Worm (Caenorhabditis elegans): ENCODE measurements around the gene tbg-1.
A peak's percentile ranks its signal among the peaks of the same experiment; 100 is the strongest.

Gene tbg-1

DNA sequence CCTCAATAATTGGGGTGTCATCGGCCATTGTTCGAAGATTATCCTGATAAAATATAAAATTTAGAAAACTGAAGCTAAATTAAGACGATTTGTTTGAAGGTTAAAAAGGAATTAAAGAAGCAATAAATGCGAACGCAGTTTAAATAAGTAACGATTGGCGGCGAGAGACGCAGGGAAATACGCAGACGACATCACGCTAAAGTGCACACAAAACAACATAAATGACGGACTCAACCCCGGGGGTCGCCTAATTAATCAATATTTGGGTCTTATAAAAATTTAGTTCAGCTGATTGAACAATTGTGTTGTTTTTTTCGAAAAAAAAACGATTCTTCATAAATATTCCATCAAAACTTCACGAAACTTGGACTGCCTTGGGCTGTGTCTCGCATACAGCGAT, 12.5 kb downstream of the tbg-1 start, which contains the start of gene hcp-3 (continued):
- TF ChIP-seq fkh-10 (GFP tag; optimal IDR thresholded peaks at IDR 0.05) (no peak), gmeb-2 (tag; optimal IDR thresholded peaks at IDR 0.05) (no peak), ceh-14 (tag; optimal IDR thresholded peaks at IDR 0.05) (peak; percentile 39), lim-6 (tag; optimal IDR thresholded peaks at IDR 0.05) (no peak), madf-2 (tag; optimal IDR thresholded peaks at IDR 0.05) (no peak), eyg-1 (tag; optimal IDR thresholded peaks at IDR 0.05) (no peak)

DNA sequence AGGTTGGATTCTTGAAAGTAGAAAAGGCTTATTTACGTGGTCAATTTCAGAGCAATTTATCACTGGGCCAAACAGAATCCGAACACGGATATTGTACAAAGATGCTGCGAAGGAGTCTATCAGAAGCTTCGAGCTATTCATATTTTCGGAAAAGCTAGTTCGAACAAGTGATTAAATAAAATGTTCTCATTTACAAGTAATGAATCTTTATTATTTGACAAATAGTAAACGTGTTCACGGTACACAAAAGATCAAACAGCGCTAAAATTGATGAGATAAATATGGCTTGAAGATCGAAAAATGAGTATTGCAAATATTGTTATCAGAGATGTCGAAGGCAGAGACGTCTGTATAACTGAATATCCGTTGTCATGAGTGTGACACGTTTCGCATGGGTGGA, 13.8 kb downstream of the tbg-1 start:
- TF ChIP-seq K02D7.2 (tag; optimal IDR thresholded peaks at IDR 0.05) (no peak), ceh-30 (tag; optimal IDR thresholded peaks at IDR 0.05) (no peak), ceh-9 (tag; optimal IDR thresholded peaks at IDR 0.05) (no peak), K09A11.1 (tag; optimal IDR thresholded peaks at IDR 0.05; ENCODE audit: insufficient read depth) (no peak), unc-55 (GFP tag; optimal IDR thresholded peaks at IDR 0.05) (no peak)

DNA sequence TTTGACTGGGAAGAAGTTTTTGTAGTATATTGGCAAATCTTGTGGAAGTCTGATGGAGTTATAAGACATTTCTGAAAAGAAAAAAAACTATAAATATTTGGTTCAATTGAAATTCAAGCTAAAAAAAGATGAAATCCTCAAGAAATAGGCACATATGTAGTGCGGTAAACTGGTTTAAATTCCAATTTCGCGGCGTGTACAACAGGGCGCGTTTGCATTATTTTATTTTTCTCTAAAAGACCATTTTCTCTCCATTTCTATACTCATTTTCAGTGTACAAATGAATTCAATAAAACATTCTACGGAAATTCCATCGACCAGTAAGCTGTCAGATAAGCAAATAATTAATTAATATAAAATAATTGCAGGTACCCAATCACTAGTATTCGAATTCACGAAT, 14.7 kb downstream of the tbg-1 start, which contains the start of the genes pri-1 and F58A4.6:
Gene pri-1 (minus strand): TSS at position 71 of the 400 bp plus-strand sequence.
Gene F58A4.6 (plus strand): TSS at position 272 of the 400 bp plus-strand sequence.
- no peak for TF ChIP-seq dve-1 (tag; optimal IDR thresholded peaks at IDR 0.05)
- TF ChIP-seq hlh-15 (tag; optimal IDR thresholded peaks at IDR 0.05), result no peak
- TF ChIP-seq ceh-24 (tag; optimal IDR thresholded peaks at IDR 0.05), result no peak
- peak; percentile 6 for TF ChIP-seq nfya-1 (tag; optimal IDR thresholded peaks at IDR 0.05)
- TF ChIP-seq elt-4 (tag; optimal IDR thresholded peaks at IDR 0.05), result no peak
- no peak for TF ChIP-seq C38D4.7 (GFP tag; optimal IDR thresholded peaks at IDR 0.05)
- no peak for TF ChIP-seq pqm-1 (tag; optimal IDR thresholded peaks at IDR 0.05)
- no peak for TF ChIP-seq zip-5 (tag; optimal IDR thresholded peaks at IDR 0.05)
- TF ChIP-seq ceh-31 (tag; optimal IDR thresholded peaks at IDR 0.05), result peak; percentile 6
- TF ChIP-seq pros-1 (tag; optimal IDR thresholded peaks at IDR 0.05), result no peak
- no peak for TF ChIP-seq pha-4 (tag; optimal IDR thresholded peaks at IDR 0.05)
- peak; percentile 57 for TF ChIP-seq unc-42 (tag; optimal IDR thresholded peaks at IDR 0.05)
- no peak for TF ChIP-seq ttx-3 (tag; optimal IDR thresholded peaks at IDR 0.05)
- no peak for TF ChIP-seq pat-9 (tag; optimal IDR thresholded peaks at IDR 0.05)

DNA sequence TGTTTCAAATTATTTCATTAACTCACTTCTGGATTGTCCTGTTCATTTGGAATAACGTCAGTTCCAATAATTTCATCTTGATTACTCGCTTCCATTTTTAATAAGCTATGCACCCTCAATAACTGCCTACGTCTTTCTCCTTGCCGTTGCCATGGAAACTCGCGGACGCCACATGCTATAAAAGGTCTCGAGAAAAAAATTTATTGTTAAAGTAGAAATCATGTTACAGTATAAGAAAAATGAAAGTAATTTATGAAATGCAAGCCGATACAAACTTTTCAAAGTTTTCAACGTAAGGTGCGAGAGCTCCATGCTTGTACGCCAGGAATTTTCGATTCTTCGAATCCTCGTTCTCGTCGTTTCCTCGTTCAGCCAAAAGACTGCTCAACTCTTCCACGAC, 16.9 kb downstream of the tbg-1 start, which contains the start of gene bbs-4:
Gene bbs-4 (minus strand): TSS at position 101 of the 400 bp plus-strand sequence.
- TF ChIP-seq K09A11.1 (tag; optimal IDR thresholded peaks at IDR 0.05; ENCODE audit: insufficient read depth), result no peak
- TF ChIP-seq ceh-24 (tag; optimal IDR thresholded peaks at IDR 0.05), result no peak
- TF ChIP-seq hlh-8 (tag; optimal IDR thresholded peaks at IDR 0.05), result no peak
- no peak for TF ChIP-seq unc-55 (GFP tag; optimal IDR thresholded peaks at IDR 0.05)

DNA sequence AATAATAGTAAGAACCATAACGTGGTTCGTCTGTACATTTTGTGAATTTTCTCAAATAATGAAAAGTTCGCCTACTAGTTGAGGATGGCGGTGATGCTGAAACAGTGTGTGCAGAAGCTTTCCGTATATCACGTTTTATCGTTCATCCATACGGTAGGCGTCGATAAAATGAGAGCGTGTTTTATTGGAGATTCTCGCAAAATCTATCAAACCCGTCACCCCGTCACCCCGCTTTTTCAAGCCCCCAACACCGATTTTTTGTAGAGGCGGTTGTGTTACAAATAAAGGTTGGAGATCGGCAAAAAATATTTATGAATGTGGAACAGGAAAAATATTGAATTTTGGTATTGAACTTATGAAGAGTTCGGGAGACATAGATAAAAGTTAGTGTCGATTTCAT, 20.3 kb downstream of the tbg-1 start, which contains the start of gene clec-161:
Gene clec-161 (minus strand): TSS at position 101 of the 400 bp plus-strand sequence.
- TF ChIP-seq fax-1 (tag; optimal IDR thresholded peaks at IDR 0.05), result no peak
- TF ChIP-seq ceh-34 (tag; optimal IDR thresholded peaks at IDR 0.05), result no peak
- TF ChIP-seq unc-55 (GFP tag; optimal IDR thresholded peaks at IDR 0.05), result no peak
- no peak for TF ChIP-seq dmd-4 (tag; optimal IDR thresholded peaks at IDR 0.05; ENCODE audit: borderline replicate concordance)
- no peak for TF ChIP-seq odd-2 (tag; optimal IDR thresholded peaks at IDR 0.05)
- TF ChIP-seq eyg-1 (tag; optimal IDR thresholded peaks at IDR 0.05), result no peak
- no peak for TF ChIP-seq elt-4 (tag; optimal IDR thresholded peaks at IDR 0.05)
- TF ChIP-seq nfya-1 (tag; optimal IDR thresholded peaks at IDR 0.05), result no peak
- no peak for TF ChIP-seq hlh-13 (GFP tag; optimal IDR thresholded peaks at IDR 0.05)
- TF ChIP-seq ref-2 (tag; optimal IDR thresholded peaks at IDR 0.05), result no peak
- TF ChIP-seq gmeb-2 (tag; optimal IDR thresholded peaks at IDR 0.05), result no peak

DNA sequence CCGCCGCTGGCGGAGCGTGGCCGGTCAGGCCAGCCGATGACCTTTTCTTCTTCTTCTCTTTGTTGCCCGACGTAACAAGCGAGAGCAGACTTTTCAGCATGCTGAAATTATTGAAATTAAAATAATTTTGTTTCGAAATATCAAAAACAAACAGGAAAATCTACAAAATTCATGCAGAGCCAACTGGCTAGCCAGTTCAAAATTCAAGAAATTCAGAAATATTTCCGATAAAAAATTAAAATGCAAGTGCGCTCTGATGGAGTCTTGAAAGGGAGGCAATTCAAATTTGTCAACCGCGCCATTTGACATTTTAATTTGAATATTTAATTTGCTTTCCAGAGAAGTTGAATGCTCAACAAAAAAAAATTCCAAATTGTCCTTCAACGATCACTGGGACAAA, 28.3 kb downstream of the tbg-1 start, which contains the start of gene F58A4.2:
Gene F58A4.2 (minus strand): TSS at position 101 of the 400 bp plus-strand sequence.
- TF ChIP-seq hlh-30 (tag; optimal IDR thresholded peaks at IDR 0.05; ENCODE audit: insufficient read depth) (no peak), F13H6.1 (tag; optimal IDR thresholded peaks at IDR 0.05) (no peak), madf-2 (tag; optimal IDR thresholded peaks at IDR 0.05) (no peak), lin-11 (tag; optimal IDR thresholded peaks at IDR 0.05) (no peak), nfya-1 (tag; optimal IDR thresholded peaks at IDR 0.05) (no peak), ceh-48 (tag; optimal IDR thresholded peaks at IDR 0.05) (no peak), lim-6 (tag; optimal IDR thresholded peaks at IDR 0.05) (no peak), C38D4.7 (GFP tag; optimal IDR thresholded peaks at IDR 0.05) (no peak), ceh-30 (tag; optimal IDR thresholded peaks at IDR 0.05) (no peak), zip-5 (tag; optimal IDR thresholded peaks at IDR 0.05) (no peak), mec-3 (tag; optimal IDR thresholded peaks at IDR 0.05; ENCODE audit: borderline replicate concordance) (no peak), ama-1 (optimal IDR thresholded peaks at IDR 0.05) (no peak), ahr-1 (tag; optimal IDR thresholded peaks at IDR 0.05) (no peak)
